Worm (Caenorhabditis elegans) whole organism, L1 larva: ENCODE measurements around the gene rnp-5.

Source experiments
- C16A3.4 ChIP-seq: fragments of 150-350 bp; optimal IDR thresholded peaks from 2 replicates; lab custom pipeline; 2014; ENCODE audit warnings: missing biosample characterization, missing genetic modification characterization
- F16B12.6 ChIP-seq: fragments of 150-350 bp; optimal IDR thresholded peaks from 2 replicates; lab custom pipeline; 2014; ENCODE audit warnings: missing biosample characterization, missing genetic modification characterization
- aly-2 ChIP-seq: fragments of 150-350 bp; optimal IDR thresholded peaks from 2 replicates; lab custom pipeline; 2014; ENCODE audit warnings: missing biosample characterization, missing genetic modification characterization
- blmp-1 ChIP-seq: fragments of 150-350 bp; optimal IDR thresholded peaks from 2 replicates; lab custom pipeline; 2014; ENCODE audit warnings: missing biosample characterization, missing genetic modification characterization
- ceh-8 ChIP-seq: fragments of 200-800 bp; sonication (Bioruptor generic); optimal IDR thresholded peaks from 2 replicates; lab custom pipeline; 2018; ENCODE audit warnings: mild to moderate bottlenecking, missing genetic modification characterization, moderate library complexity, missing compliant biosample characterization
- ceh-88 ChIP-seq: fragments of 200-800 bp; sonication (Bioruptor generic); IDR thresholded peaks from 2 replicates; pipeline ENCODE4 v1.3.6; 2022; ENCODE audit warnings: missing genetic modification characterization, missing compliant biosample characterization
- ces-1 ChIP-seq: fragments of 150-350 bp; optimal IDR thresholded peaks from 2 replicates; lab custom pipeline; 2014; ENCODE audit warnings: missing biosample characterization, missing genetic modification reagents, missing genetic modification characterization
- dpl-1 ChIP-seq, 3 experiments: fragments of 150-350 bp in 2 of 3; sonication (generic microtip) in 1 of 3; optimal IDR thresholded peaks; 2 replicates each; lab custom pipeline; 2014 to 2017; ENCODE audit warnings: missing biosample characterization in 3 of 3, missing genetic modification characterization in 3 of 3, missing genetic modification reagents in 3 of 3
- dsc-1 ChIP-seq: sonication (generic microtip); optimal IDR thresholded peaks from 2 replicates; lab custom pipeline; 2016; ENCODE audit warnings: mild to moderate bottlenecking, missing genetic modification characterization, missing compliant biosample characterization
- efl-1 ChIP-seq, 4 experiments: fragments of 150-350 bp; optimal IDR thresholded peaks in 3 of 4; peaks in 1 of 4; 1 replicate in 1 of 4; 2 replicates in 3 of 4; lab custom pipeline; 2014; ENCODE audit warnings: missing biosample characterization in 2 of 4, missing genetic modification characterization in 2 of 4, missing genetic modification reagents in 2 of 4
- elt-3 ChIP-seq, 6 experiments: fragments of 150-350 bp in 1 of 6; sonication (generic microtip); optimal IDR thresholded peaks; 2 replicates each; lab custom pipeline; 2017 to 2018; ENCODE audit warnings: missing biosample characterization in 6 of 6, missing genetic modification characterization in 6 of 6, inconsistent platforms in 1 of 6
- ets-5 ChIP-seq: fragments of 200-800 bp; sonication (Bioruptor generic); IDR thresholded peaks from 2 replicates; pipeline ENCODE4 v1.3.6; 2022; ENCODE audit warnings: missing genetic modification characterization, missing compliant biosample characterization
- fkh-10 ChIP-seq: sonication (generic microtip); optimal IDR thresholded peaks from 2 replicates; lab custom pipeline; 2017; ENCODE audit warnings: missing biosample characterization, missing genetic modification reagents, missing genetic modification characterization
- fkh-8 ChIP-seq: sonication (generic microtip); optimal IDR thresholded peaks from 2 replicates; lab custom pipeline; 2016; ENCODE audit warnings: mild to moderate bottlenecking, missing genetic modification characterization, missing compliant biosample characterization
- grh-1 ChIP-seq: fragments of 200-800 bp; sonication (Bioruptor generic); IDR thresholded peaks from 2 replicates; pipeline ENCODE4 v1.3.6; 2022; ENCODE audit warnings: missing genetic modification reagents, missing genetic modification characterization, missing compliant biosample characterization
- hlh-17 ChIP-seq: fragments of 200-800 bp; sonication (Bioruptor generic); optimal IDR thresholded peaks from 2 replicates; lab custom pipeline; 2018; ENCODE audit warnings: missing genetic modification characterization, mild to moderate bottlenecking, missing compliant biosample characterization, moderate library complexity, borderline replicate concordance
- hlh-4 ChIP-seq: sonication (generic microtip); optimal IDR thresholded peaks from 2 replicates; lab custom pipeline; 2016; ENCODE audit warnings: mild to moderate bottlenecking, missing genetic modification characterization, missing compliant biosample characterization
- irx-1 ChIP-seq: sonication (generic microtip); optimal IDR thresholded peaks from 2 replicates; lab custom pipeline; 2016; ENCODE audit warnings: missing genetic modification characterization, missing compliant biosample characterization
- jun-1 ChIP-seq: fragments of 150-350 bp; optimal IDR thresholded peaks from 2 replicates; lab custom pipeline; 2014; ENCODE audit warnings: missing biosample characterization, missing genetic modification reagents, missing genetic modification characterization
- lin-13 ChIP-seq: fragments of 150-350 bp; optimal IDR thresholded peaks from 2 replicates; lab custom pipeline; 2014; ENCODE audit warnings: missing biosample characterization, missing genetic modification reagents, missing genetic modification characterization
- lin-15B ChIP-seq: fragments of 150-350 bp; sonication (generic microtip); optimal IDR thresholded peaks from 3 replicates; lab custom pipeline; 2014; ENCODE audit warnings: missing biosample characterization, missing genetic modification characterization
- lin-35 ChIP-seq, 2 experiments: fragments of 150-350 bp; optimal IDR thresholded peaks; 2 replicates each; lab custom pipeline; 2014; ENCODE audit warnings: missing biosample characterization in 2 of 2, missing genetic modification characterization in 2 of 2, missing genetic modification reagents in 2 of 2
- lsy-2 ChIP-seq, 2 experiments: fragments of 150-350 bp; optimal IDR thresholded peaks; 2 replicates each; lab custom pipeline; 2014; ENCODE audit warnings: missing biosample characterization in 2 of 2, missing genetic modification characterization in 2 of 2
- mab-9 ChIP-seq: fragments of 200-800 bp; sonication (Bioruptor generic); IDR thresholded peaks from 2 replicates; pipeline ENCODE4 v1.3.6; 2022; ENCODE audit warnings: missing genetic modification reagents, missing genetic modification characterization, missing compliant biosample characterization
- nhr-12 ChIP-seq: sonication (generic microtip); optimal IDR thresholded peaks from 2 replicates; lab custom pipeline; 2017; ENCODE audit warnings: missing biosample characterization, missing genetic modification characterization
- nhr-20 ChIP-seq: sonication (generic microtip); optimal IDR thresholded peaks from 2 replicates; lab custom pipeline; 2016; ENCODE audit warnings: mild to moderate bottlenecking, missing genetic modification characterization, missing compliant biosample characterization
- nhr-237 ChIP-seq: fragments of 150-350 bp; optimal IDR thresholded peaks from 2 replicates; lab custom pipeline; 2014; ENCODE audit warnings: missing biosample characterization, missing genetic modification characterization
- nhr-47 ChIP-seq: sonication (generic microtip); optimal IDR thresholded peaks from 2 replicates; lab custom pipeline; 2016; ENCODE audit warnings: mild to moderate bottlenecking, missing genetic modification characterization, moderate library complexity, missing compliant biosample characterization
- nhr-71 ChIP-seq: sonication (generic microtip); optimal IDR thresholded peaks from 2 replicates; lab custom pipeline; 2016; ENCODE audit warnings: mild to moderate bottlenecking, missing genetic modification characterization, moderate library complexity, missing compliant biosample characterization
- nhr-77 ChIP-seq: fragments of 150-350 bp; optimal IDR thresholded peaks from 2 replicates; lab custom pipeline; 2014; ENCODE audit warnings: missing biosample characterization, missing genetic modification characterization
- nhr-84 ChIP-seq: sonication (generic microtip); optimal IDR thresholded peaks from 2 replicates; lab custom pipeline; 2017; ENCODE audit warnings: missing biosample characterization, missing genetic modification characterization
- nhr-85 ChIP-seq: sonication (generic microtip); peaks from one replicate; lab custom pipeline; 2016; ENCODE audit warnings: missing genetic modification characterization, inconsistent platforms, missing compliant biosample characterization
- nhr-90 ChIP-seq: sonication (generic microtip); optimal IDR thresholded peaks from 2 replicates; lab custom pipeline; 2016; ENCODE audit warnings: mild to moderate bottlenecking, missing genetic modification characterization, missing compliant biosample characterization; ENCODE audit not compliant: poor library complexity
- rnt-1 ChIP-seq: sonication (generic microtip); optimal IDR thresholded peaks from 2 replicates; lab custom pipeline; 2016; ENCODE audit warnings: mild to moderate bottlenecking, missing genetic modification characterization, moderate library complexity, missing compliant biosample characterization
- snpc-4 ChIP-seq: fragments of 150-350 bp; optimal IDR thresholded peaks from 2 replicates; lab custom pipeline; 2014; ENCODE audit warnings: missing biosample characterization, missing genetic modification characterization
- snu-23 ChIP-seq: sonication (generic microtip); optimal IDR thresholded peaks from 2 replicates; lab custom pipeline; 2016; ENCODE audit warnings: missing genetic modification characterization, missing compliant biosample characterization
- sox-4 ChIP-seq: sonication (generic microtip); optimal IDR thresholded peaks from 2 replicates; lab custom pipeline; 2016; ENCODE audit warnings: missing genetic modification characterization, missing compliant biosample characterization
- sptf-1 ChIP-seq: fragments of 150-350 bp; optimal IDR thresholded peaks from 2 replicates; lab custom pipeline; 2014; ENCODE audit warnings: missing biosample characterization, missing genetic modification characterization
- tbx-2 ChIP-seq: sonication (generic microtip); optimal IDR thresholded peaks from 2 replicates; lab custom pipeline; 2016; ENCODE audit warnings: missing genetic modification characterization, missing compliant biosample characterization
- tlp-1 ChIP-seq: fragments of 150-350 bp; optimal IDR thresholded peaks from 2 replicates; lab custom pipeline; 2014; ENCODE audit warnings: missing biosample characterization, missing genetic modification characterization
- unc-30 ChIP-seq: sonication (generic microtip); optimal IDR thresholded peaks from 2 replicates; lab custom pipeline; 2017; ENCODE audit warnings: missing biosample characterization, missing genetic modification characterization
- unc-62 ChIP-seq: fragments of 150-350 bp; optimal IDR thresholded peaks from 2 replicates; lab custom pipeline; 2014; ENCODE audit warnings: missing biosample characterization, missing genetic modification reagents, missing genetic modification characterization
- unc-86 ChIP-seq: sonication (generic microtip); optimal IDR thresholded peaks from 2 replicates; lab custom pipeline; 2016; ENCODE audit warnings: missing genetic modification characterization, missing compliant biosample characterization
- unc-98 ChIP-seq: fragments of 200-800 bp; sonication (Bioruptor generic); IDR thresholded peaks from 2 replicates; pipeline ENCODE4 v1.3.6; 2022; ENCODE audit warnings: missing genetic modification characterization, missing compliant biosample characterization
- xbp-1 ChIP-seq: sonication (generic microtip); optimal IDR thresholded peaks from 2 replicates; lab custom pipeline; 2016; ENCODE audit warnings: missing genetic modification characterization, missing compliant biosample characterization
- zag-1 ChIP-seq: fragments of 150-350 bp; optimal IDR thresholded peaks from 2 replicates; lab custom pipeline; 2014; ENCODE audit warnings: missing biosample characterization, missing genetic modification characterization
- zip-4 ChIP-seq: fragments of 200-800 bp; sonication (Bioruptor generic); optimal IDR thresholded peaks from 2 replicates; lab custom pipeline; 2018; ENCODE audit warnings: mild to moderate bottlenecking, missing genetic modification characterization, moderate library complexity, missing compliant biosample characterization

Gene rnp-5

ce11 chrIII:853859-854359 is at the start of gene rnp-5, which contains the start of gene tag-51:
Gene rnp-5 (minus strand): TSS chrIII:853909.
Gene tag-51 (plus strand): TSS chrIII:854221.
- TF ChIP-seq dpl-1 (GFP tag; optimal IDR thresholded peaks at IDR 0.05; lab: Kevin White, UChicago) (peak in 1 of 3 experiments; percentile 48), mab-9 (no peak), ceh-88 (GFP tag; lab: Robert Waterston, UW) (no peak), nhr-12 (tag; lab: Kevin White, UChicago) (no peak), hlh-17 (GFP tag; lab: Kevin White, UChicago) (no peak), xbp-1 (no peak), blmp-1 (tag; lab: Kevin White, UChicago) (peak; percentile 90), snu-23 (peak; percentile 18), lsy-2 (tag; optimal IDR thresholded peaks at IDR 0.05; lab: Kevin White, UChicago) (peak; percentile 19 to 49), sox-4 (tag; lab: Kevin White, UChicago) (no peak), tlp-1 (tag; lab: Kevin White, UChicago) (no peak), ets-5 (GFP tag; lab: Robert Waterston, UW) (no peak), grh-1 (no peak), efl-1 (optimal IDR thresholded peaks at IDR 0.05; lab: Kevin White, UChicago) (peak; percentile 16 to 32), efl-1 (GFP tag; optimal IDR thresholded peaks at IDR 0.05 in 1 of 2; lab: Kevin White, UChicago) (peak in 1 of 2 experiments; percentile 31), aly-2 (tag; lab: Kevin White, UChicago) (no peak), zag-1 (tag; lab: Kevin White, UChicago) (no peak), lin-35 (GFP tag; optimal IDR thresholded peaks at IDR 0.05; lab: Kevin White, UChicago) (peak; percentile 36 to 56)

DNA sequence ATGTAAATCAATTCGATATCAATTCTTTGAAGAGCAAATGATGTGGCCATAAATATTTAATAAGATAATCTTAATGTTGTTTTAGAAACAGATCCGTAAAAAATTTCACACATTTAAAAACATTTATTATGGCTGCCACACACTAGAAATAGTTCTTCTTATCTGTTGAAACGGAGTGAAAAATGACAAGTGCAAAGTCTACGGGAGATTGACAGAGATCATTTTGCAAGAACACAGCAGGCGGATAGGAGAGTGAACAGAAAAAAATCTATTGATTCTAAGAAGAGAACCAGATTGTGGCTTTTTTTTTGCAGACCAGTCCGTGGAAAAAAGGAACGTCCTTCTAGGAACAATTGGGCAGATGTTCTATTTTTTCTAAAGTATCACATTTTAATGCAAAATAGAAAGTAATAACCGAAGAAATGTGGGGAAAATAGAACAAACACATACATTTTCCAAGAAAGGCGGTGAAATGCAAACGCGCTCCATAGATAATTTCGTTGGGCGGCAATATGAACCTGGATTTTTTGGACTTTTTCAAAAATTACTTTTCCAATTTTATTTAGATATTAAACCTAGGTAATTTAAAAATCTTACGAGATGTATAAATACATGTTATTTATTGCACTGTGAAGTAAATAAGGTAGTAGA is 48.0 kb upstream of the rnp-5 start:
- TF ChIP-seq irx-1 (tag; lab: Kevin White, UChicago) (no peak), fkh-8 (no peak), tbx-2 (no peak), fkh-10 (GFP tag; lab: Kevin White, UChicago) (no peak), elt-3 (tag; optimal IDR thresholded peaks at IDR 0.05; lab: Kevin White, UChicago) (no peak), snpc-4 (tag; lab: Kevin White, UChicago) (no peak), grh-1 (no peak), ceh-88 (GFP tag; lab: Robert Waterston, UW) (no peak), rnt-1 (no peak), nhr-47 (tag; lab: Kevin White, UChicago) (peak; percentile 4), sptf-1 (no peak), nhr-71 (tag; lab: Kevin White, UChicago) (peak; percentile 36), F16B12.6 (tag; lab: Kevin White, UChicago) (no peak), nhr-85 (tag; lab: Kevin White, UChicago) (no peak), xbp-1 (no peak), lin-15B (tag; lab: Kevin White, UChicago) (peak; percentile 42), zag-1 (tag; lab: Kevin White, UChicago) (no peak), nhr-77 (tag; lab: Kevin White, UChicago) (no peak), C16A3.4 (tag; lab: Kevin White, UChicago) (peak; percentile 15), unc-98 (no peak), ces-1 (no peak), ets-5 (GFP tag; lab: Robert Waterston, UW) (no peak), nhr-237 (tag; lab: Kevin White, UChicago) (no peak), zip-4 (GFP tag; lab: Kevin White, UChicago) (no peak), nhr-20 (tag; lab: Kevin White, UChicago) (peak; percentile 6), unc-30 (tag; lab: Kevin White, UChicago) (no peak), nhr-12 (tag; lab: Kevin White, UChicago) (no peak), jun-1 (tag; lab: Kevin White, UChicago) (no peak), hlh-4 (tag; lab: Kevin White, UChicago) (no peak), nhr-90 (tag; lab: Kevin White, UChicago) (no peak), efl-1 (optimal IDR thresholded peaks at IDR 0.05; lab: Kevin White, UChicago) (peak; percentile 55 to 70), efl-1 (GFP tag; optimal IDR thresholded peaks at IDR 0.05 in 1 of 2; lab: Kevin White, UChicago) (peak; percentile 78 to 97), lin-13 (GFP tag; lab: Kevin White, UChicago) (no peak), hlh-17 (GFP tag; lab: Kevin White, UChicago) (no peak), lin-35 (GFP tag; optimal IDR thresholded peaks at IDR 0.05; lab: Kevin White, UChicago) (peak; percentile 42 to 87), nhr-84 (tag; lab: Kevin White, UChicago) (no peak), unc-86 (no peak), unc-62 (GFP tag; lab: Kevin White, UChicago) (no peak), blmp-1 (tag; lab: Kevin White, UChicago) (peak; percentile 9), aly-2 (tag; lab: Kevin White, UChicago) (no peak), ceh-8 (GFP tag; lab: Kevin White, UChicago) (no peak), dsc-1 (tag; lab: Kevin White, UChicago) (no peak)
